Fruit fly (Drosophila melanogaster): ENCODE data around the gene CG16974.
"Not testable (repeated sequence)": the region's sequence is repeated elsewhere in the genome, so short reads cannot be mapped to it uniquely, and the experiment has no call there.

The CG16974 gene

dm6 chr2L:13191894-13192293 is at the start of gene CG16974, which contains the start of gene Edem2:
CG16974 (minus strand) TSS chr2L:13191979.
Edem2 (plus strand) TSS chr2L:13192201.
- no peak for TF ChIP-seq CTCF (optimal IDR thresholded peaks at IDR 0.05)
- TF ChIP-seq CG8478 (optimal IDR thresholded peaks at IDR 0.05), result no peak

- no peak for TF ChIP-seq CTCF (optimal IDR thresholded peaks at IDR 0.05)
These were observed 47.9 kb upstream of the CG16974 start, which contains the start of gene Jhbp13 for dm6 chr2L:13239689-13240088. Jhbp13 (plus strand) TSS chr2L:13239989.

DNA sequence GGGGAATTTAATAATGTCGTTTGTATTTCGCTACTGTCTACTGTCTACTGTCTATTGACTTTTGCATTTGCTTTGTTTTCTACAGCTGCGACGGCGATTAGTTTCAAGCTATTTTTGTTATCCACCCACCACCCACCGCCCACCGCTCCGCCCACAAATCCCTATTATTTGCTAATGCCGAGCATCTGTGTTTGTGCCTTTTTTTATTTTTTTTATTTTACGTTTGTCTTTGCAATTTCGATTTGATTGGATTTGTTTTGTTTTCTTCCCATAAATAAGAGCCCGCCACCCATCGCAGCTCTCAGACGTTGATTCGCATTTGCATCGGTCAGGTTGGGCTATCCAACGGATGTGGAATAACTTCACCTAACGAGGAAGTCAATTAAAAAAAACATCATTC is 44.4 kb upstream of the CG16974 start, which contains the start of gene Jhbp14:
TSS of gene Jhbp14 (plus strand) at position 301 of the 400 bp plus-strand sequence.
- TF ChIP-seq CTCF (optimal IDR thresholded peaks at IDR 0.05), result no peak
- no peak for TF ChIP-seq CG8478 (optimal IDR thresholded peaks at IDR 0.05)

- no peak for TF ChIP-seq CG8478 (optimal IDR thresholded peaks at IDR 0.05)
- TF ChIP-seq CTCF (optimal IDR thresholded peaks at IDR 0.05), result no peak
These were observed 43.1 kb upstream of the CG16974 start, which contains the start of gene Mabi for dm6 chr2L:13234610-13235489. Mabi (minus strand) TSS chr2L:13234660.

dm6 chr2L:13231739-13232138 is 40.0 kb upstream of the CG16974 start, which contains the start of gene Prosalpha6T:
Prosalpha6T (plus strand) TSS chr2L:13232039.
- TF ChIP-seq CG8478 (optimal IDR thresholded peaks at IDR 0.05) (no peak), CTCF (optimal IDR thresholded peaks at IDR 0.05) (no peak)

dm6 chr2L:13229388-13229882 is 37.7 kb upstream of the CG16974 start, which contains the start of gene CG16815:
CG16815 (plus strand) TSS chr2L:13229832.
- no peak for TF ChIP-seq CTCF (optimal IDR thresholded peaks at IDR 0.05)
- TF ChIP-seq CG8478 (optimal IDR thresholded peaks at IDR 0.05), result no peak

DNA sequence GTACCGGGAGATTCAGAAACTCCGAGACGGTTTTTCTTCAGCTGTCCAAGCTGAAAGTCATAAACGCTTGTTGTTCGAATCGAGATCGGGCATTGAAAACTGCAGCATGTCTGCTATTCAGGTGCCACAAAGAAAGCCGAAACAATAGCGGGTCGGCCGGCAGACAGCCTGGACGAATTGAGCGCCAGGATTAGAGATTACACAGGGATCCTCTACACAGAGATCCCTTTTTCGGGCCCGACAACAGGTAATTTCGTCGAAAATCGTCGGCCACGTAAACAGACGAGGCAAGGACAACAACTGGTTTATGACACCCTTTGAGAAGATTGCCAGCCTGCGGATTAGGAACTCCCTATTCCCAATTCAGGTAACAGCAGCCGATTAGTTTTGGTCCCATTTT is 35.5 kb upstream of the CG16974 start, which contains the start of gene CG16813:
TSS of gene CG16813 (plus strand) at position 288 of the 400 bp plus-strand sequence.
- TF ChIP-seq CTCF (optimal IDR thresholded peaks at IDR 0.05), result no peak
- TF ChIP-seq CG8478 (optimal IDR thresholded peaks at IDR 0.05), result no peak

- TF ChIP-seq CTCF (optimal IDR thresholded peaks at IDR 0.05) (no peak), CG8478 (optimal IDR thresholded peaks at IDR 0.05) (no peak)
These were observed 33.6 kb upstream of the CG16974 start, which contains the start of gene CG15480 for dm6 chr2L:13225225-13225840. CG15480 (minus strand) TSS chr2L:13225275.

- no peak for TF ChIP-seq CG8478 (optimal IDR thresholded peaks at IDR 0.05)
- TF ChIP-seq CTCF (optimal IDR thresholded peaks at IDR 0.05), result no peak
These were observed 30.5 kb upstream of the CG16974 start, which contains the start of the genes Ski6 and CG16812 for dm6 chr2L:13222225-13222648. Ski6 (minus strand) TSS chr2L:13222429. CG16812 (plus strand) TSS chr2L:13222587.

dm6 chr2L:13219281-13220092 is 27.7 kb upstream of the CG16974 start, which contains the start of the genes CG9426 and mRF1:
CG9426 (minus strand) TSS chr2L:13219923.
mRF1 (plus strand) TSS chr2L:13219979.
- TF ChIP-seq CTCF (optimal IDR thresholded peaks at IDR 0.05), result no peak
- no peak for TF ChIP-seq CG8478 (optimal IDR thresholded peaks at IDR 0.05)

- TF ChIP-seq CG8478 (optimal IDR thresholded peaks at IDR 0.05) (no peak), CTCF (optimal IDR thresholded peaks at IDR 0.05) (no peak)
These were observed 23.2 kb upstream of the CG16974 start, which contains the start of gene kek4 for dm6 chr2L:13215010-13215409. kek4 (minus strand) TSS chr2L:13215350.

DNA sequence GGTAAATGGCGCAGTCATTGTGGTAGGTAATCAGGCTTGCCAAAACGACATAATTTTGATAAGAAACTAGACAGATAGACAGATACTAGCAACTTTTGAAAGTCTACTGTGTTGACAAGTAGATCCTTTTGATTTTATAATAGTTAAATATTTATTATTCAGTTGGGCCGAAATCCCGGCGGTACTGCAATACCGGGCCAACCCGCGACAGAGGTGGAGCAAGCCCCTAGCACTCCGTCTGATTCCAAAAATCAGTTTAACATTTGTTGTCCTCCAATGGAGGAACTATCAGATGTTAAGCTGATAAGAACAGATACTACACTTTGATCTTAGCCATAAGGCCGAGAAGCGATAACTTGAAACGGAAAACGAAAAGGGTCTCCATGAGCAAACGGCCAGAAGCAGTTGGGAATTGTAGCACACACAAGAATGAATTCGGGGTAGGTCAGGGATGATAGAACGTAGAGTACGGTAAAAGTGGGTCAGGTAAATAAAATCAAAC is 20.0 kb upstream of the CG16974 start, which contains the start of gene CG15482:
TSS of gene CG15482 (minus strand) at position 51 of the 502 bp plus-strand sequence.
- TF ChIP-seq CTCF, CG8478 (optimal IDR thresholded peaks at IDR 0.05): not testable (repeated sequence)

- TF ChIP-seq CTCF (optimal IDR thresholded peaks at IDR 0.05) (no peak), CG8478 (optimal IDR thresholded peaks at IDR 0.05) (no peak)
These were observed 15.2 kb upstream of the CG16974 start for dm6 chr2L:13206857-13207463.

Measured in S2 (cell line).